Worm (Caenorhabditis elegans): ENCODE data around the gene C50F4.12.

Gene C50F4.12

ce11 chrV:9546860-9547269, 7.3 kb upstream of the C50F4.12 start, which contains the start of gene his-37 (continued):
- TF ChIP-seq tlp-1 (tag; optimal IDR thresholded peaks at IDR 0.05) (no peak), lin-39 (tag; optimal IDR thresholded peaks at IDR 0.05) (peak; percentile 90), egl-13 (tag; optimal IDR thresholded peaks at IDR 0.05) (peak; percentile 99), efl-3 (GFP tag; optimal IDR thresholded peaks at IDR 0.05) (peak; percentile 27), pag-3 (tag; optimal IDR thresholded peaks at IDR 0.05; ENCODE audit: borderline replicate concordance, insufficient read depth) (peak; percentile 17), irx-1 (tag; optimal IDR thresholded peaks at IDR 0.05) (peak; percentile 95), unc-62 (GFP tag; optimal IDR thresholded peaks at IDR 0.05) (peak; percentile 88), lin-14 (GFP tag; optimal IDR thresholded peaks at IDR 0.05) (peak; percentile 100), hlh-4 (tag; optimal IDR thresholded peaks at IDR 0.05) (no peak), ama-1 (optimal IDR thresholded peaks at IDR 0.05) (peak; percentile 90), lin-13 (GFP tag; optimal IDR thresholded peaks at IDR 0.05) (peak; percentile 98), Y116A8C.19 (tag; optimal IDR thresholded peaks at IDR 0.05; ENCODE audit: borderline replicate concordance) (no peak), pqm-1 (tag; optimal IDR thresholded peaks at IDR 0.05) (peak; percentile 85), sox-4 (tag; optimal IDR thresholded peaks at IDR 0.05) (peak; percentile 97), fos-1 (tag; optimal IDR thresholded peaks at IDR 0.05) (peak; percentile 97), C04F5.9 (tag; optimal IDR thresholded peaks at IDR 0.05) (peak; percentile 86), nhr-71 (tag; optimal IDR thresholded peaks at IDR 0.05) (peak; percentile 99), nhr-47 (tag; optimal IDR thresholded peaks at IDR 0.05) (peak; percentile 99), ceh-63 (GFP tag; optimal IDR thresholded peaks at IDR 0.05) (peak; percentile 43), nhr-77 (tag; optimal IDR thresholded peaks at IDR 0.05) (peak; percentile 99), ceh-8 (GFP tag; optimal IDR thresholded peaks at IDR 0.05) (peak; percentile 96), jun-1 (tag; optimal IDR thresholded peaks at IDR 0.05) (peak; percentile 99), zag-1 (tag; optimal IDR thresholded peaks at IDR 0.05) (peak; percentile 91), nhr-12 (tag; optimal IDR thresholded peaks at IDR 0.05) (peak; percentile 63), hlh-17 (GFP tag; optimal IDR thresholded peaks at IDR 0.05; ENCODE audit: borderline replicate concordance) (no peak), C34B4.2 (tag; optimal IDR thresholded peaks at IDR 0.05) (peak; percentile 62), unc-130 (tag; optimal IDR thresholded peaks at IDR 0.05) (peak; percentile 99), ets-5 (GFP tag; IDR thresholded peaks at IDR 0.05) (no peak), xbp-1 (tag; optimal IDR thresholded peaks at IDR 0.05) (peak; percentile 99), swsn-7 (tag; optimal IDR thresholded peaks at IDR 0.05) (peak; percentile 100), C16A3.4 (tag; optimal IDR thresholded peaks at IDR 0.05) (peak; percentile 99), fkh-10 (GFP tag; optimal IDR thresholded peaks at IDR 0.05) (peak; percentile 99), lsy-2 (tag; optimal IDR thresholded peaks at IDR 0.05) (peak; percentile 95 to 97), snu-23 (GFP tag; optimal IDR thresholded peaks at IDR 0.05) (peak; percentile 99), snpc-4 (tag; optimal IDR thresholded peaks at IDR 0.05) (peak; percentile 93), unc-86 (tag; optimal IDR thresholded peaks at IDR 0.05) (peak; percentile 98), skn-1 (tag; optimal IDR thresholded peaks at IDR 0.05) (peak; percentile 94), elt-2 (tag; optimal IDR thresholded peaks at IDR 0.05) (peak; percentile 92), isw-1 (GFP tag; IDR thresholded peaks at IDR 0.05) (peak; percentile 95), alr-1 (tag; optimal IDR thresholded peaks at IDR 0.05; ENCODE audit: borderline replicate concordance) (no peak), ztf-11 (tag; optimal IDR thresholded peaks at IDR 0.05) (peak in 1 of 2 experiments; percentile 89), pax-3 (tag; optimal IDR thresholded peaks at IDR 0.05) (peak; percentile 99), nhr-237 (tag; optimal IDR thresholded peaks at IDR 0.05) (peak; percentile 97), aly-2 (tag; optimal IDR thresholded peaks at IDR 0.05) (peak; percentile 90), fkh-4 (tag; optimal IDR thresholded peaks at IDR 0.05; ENCODE audit: borderline replicate concordance) (peak; percentile 79), nhr-11 (tag; optimal IDR thresholded peaks at IDR 0.05) (peak; percentile 97), lin-15B (tag; optimal IDR thresholded peaks at IDR 0.05) (peak; percentile 92)
